Fruit fly (Drosophila melanogaster): Measurements from ENCODE around the gene CG18131.

The CG18131 gene

dm6 chr2L:1460463-1461219 lies 39.8 kb downstream of the CG18131 start:
- TF ChIP-seq h (optimal IDR thresholded peaks at IDR 0.05) = no peak
- TF ChIP-seq insv (optimal IDR thresholded peaks at IDR 0.05) = no peak
- TF ChIP-seq ttk (optimal IDR thresholded peaks at IDR 0.05) = no peak
- no peak for TF ChIP-seq psq (optimal IDR thresholded peaks at IDR 0.05)
- no peak for TF ChIP-seq Myc (optimal IDR thresholded peaks at IDR 0.05)

dm6 chr2L:1459344-1459743 lies 41.1 kb downstream of the CG18131 start:
- TF ChIP-seq h (optimal IDR thresholded peaks at IDR 0.05) (no peak), Sin3A (optimal IDR thresholded peaks at IDR 0.05) (no peak), psq (optimal IDR thresholded peaks at IDR 0.05) (no peak), ttk (optimal IDR thresholded peaks at IDR 0.05) (no peak), insv (optimal IDR thresholded peaks at IDR 0.05) (no peak), Myc (optimal IDR thresholded peaks at IDR 0.05) (no peak)

DNA sequence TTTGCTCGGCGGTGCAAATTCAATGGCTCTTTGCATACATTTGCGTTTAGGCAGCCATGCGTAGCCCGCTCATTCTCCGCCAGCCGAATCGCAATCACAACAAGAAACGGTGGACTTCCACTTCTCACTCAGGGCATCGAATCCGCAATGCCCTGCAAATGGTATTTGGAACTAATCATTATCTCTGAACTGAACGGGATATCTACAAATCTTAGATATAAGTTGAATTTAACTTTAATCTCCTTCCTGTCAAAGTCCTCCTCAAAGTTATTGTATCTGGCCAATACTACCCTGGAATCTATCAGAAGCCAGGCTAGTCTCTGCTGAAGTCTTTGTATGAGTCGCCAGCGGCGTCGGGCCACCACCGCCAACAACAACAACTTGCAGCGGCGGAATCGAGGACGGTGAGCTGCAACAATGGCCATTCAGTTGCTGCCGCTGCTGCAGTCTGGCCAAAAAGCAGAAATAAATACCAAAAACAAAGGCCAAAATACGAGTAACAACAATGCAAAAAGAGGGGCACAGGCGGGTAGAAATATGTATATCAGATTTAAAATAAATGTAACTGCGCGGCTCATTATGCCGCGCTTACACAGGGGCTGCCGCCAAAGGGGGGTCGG lies 41.7 kb downstream of the CG18131 start:
- TF ChIP-seq Myc (optimal IDR thresholded peaks at IDR 0.05) = no peak
- no peak for TF ChIP-seq psq (optimal IDR thresholded peaks at IDR 0.05)

- TF ChIP-seq Myc (optimal IDR thresholded peaks at IDR 0.05) = no peak
- no peak for TF ChIP-seq ttk (optimal IDR thresholded peaks at IDR 0.05)
- TF ChIP-seq h (optimal IDR thresholded peaks at IDR 0.05) = no peak
- no peak for TF ChIP-seq psq (optimal IDR thresholded peaks at IDR 0.05)
- TF ChIP-seq Sin3A (optimal IDR thresholded peaks at IDR 0.05) = no peak
Observed at dm6 chr2L:1456822-1457221, 43.6 kb downstream of the CG18131 start.

DNA sequence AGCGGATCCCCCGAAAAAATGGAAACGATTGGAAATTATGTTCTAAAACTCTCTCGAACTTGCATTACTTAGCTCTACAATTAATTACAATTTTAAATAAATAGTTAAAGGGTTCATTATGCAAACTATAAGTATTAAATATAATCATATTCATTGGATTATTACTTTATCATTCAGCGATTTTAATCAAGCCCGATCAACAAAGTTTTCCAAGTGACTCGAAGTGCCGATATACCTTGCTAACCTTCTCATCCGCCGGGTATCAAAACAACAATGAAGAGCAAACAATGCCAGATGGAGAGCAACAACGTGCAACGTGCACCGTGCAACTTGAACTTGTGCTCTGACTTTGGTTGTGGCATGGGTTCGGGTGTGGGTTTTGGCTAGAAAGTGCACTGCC lies 44.1 kb downstream of the CG18131 start:
- TF ChIP-seq insv (optimal IDR thresholded peaks at IDR 0.05) = no peak
- TF ChIP-seq Sin3A (optimal IDR thresholded peaks at IDR 0.05) = no peak
- no peak for TF ChIP-seq psq (optimal IDR thresholded peaks at IDR 0.05)
- no peak for TF ChIP-seq h (optimal IDR thresholded peaks at IDR 0.05)

- no peak for TF ChIP-seq insv (optimal IDR thresholded peaks at IDR 0.05)
- no peak for TF ChIP-seq Sin3A (optimal IDR thresholded peaks at IDR 0.05)
- no peak for TF ChIP-seq h (optimal IDR thresholded peaks at IDR 0.05)
- no peak for TF ChIP-seq ttk (optimal IDR thresholded peaks at IDR 0.05)
- no peak for TF ChIP-seq psq (optimal IDR thresholded peaks at IDR 0.05)
- TF ChIP-seq Myc (optimal IDR thresholded peaks at IDR 0.05) = no peak
Observed at dm6 chr2L:1455498-1455897, 44.9 kb downstream of the CG18131 start.

- TF ChIP-seq insv (optimal IDR thresholded peaks at IDR 0.05) = no peak
- TF ChIP-seq Myc (optimal IDR thresholded peaks at IDR 0.05) = no peak
- no peak for TF ChIP-seq ttk (optimal IDR thresholded peaks at IDR 0.05)
- TF ChIP-seq psq (optimal IDR thresholded peaks at IDR 0.05) = no peak
Observed at dm6 chr2L:1449718-1450441, 50.5 kb downstream of the CG18131 start.

All from Kc167 (cell line).